Worm (Caenorhabditis elegans): Measurements from ENCODE around the gene fbxb-34.

The fbxb-34 gene

DNA sequence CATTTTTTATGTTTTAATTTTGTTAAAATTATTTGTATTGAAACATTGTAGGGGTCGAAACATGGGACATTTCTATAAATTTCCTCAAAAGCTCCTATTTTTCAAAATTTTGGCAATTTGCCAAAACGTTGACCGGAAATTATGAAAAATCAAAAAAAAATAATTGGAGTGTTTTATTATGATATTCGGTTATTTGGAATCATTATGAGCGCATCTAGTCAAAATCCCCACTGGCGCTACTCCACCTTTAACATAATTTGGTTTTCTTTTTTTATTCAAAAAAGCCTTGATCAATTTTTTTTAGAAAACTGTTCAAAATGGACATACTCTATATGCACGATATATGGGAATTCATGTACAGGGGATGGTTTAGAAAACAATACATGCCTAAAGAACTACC, 17.6 kb downstream of the fbxb-34 start, which contains the start of gene W04H10.2:
TSS of gene W04H10.2 (plus strand) at position 301 of the 400 bp plus-strand sequence.
- TF ChIP-seq lsy-2 (tag; optimal IDR thresholded peaks at IDR 0.05) (no peak), nhr-12 (tag; optimal IDR thresholded peaks at IDR 0.05) (no peak), ceh-82 (tag; optimal IDR thresholded peaks at IDR 0.05) (no peak), unc-55 (GFP tag; optimal IDR thresholded peaks at IDR 0.05) (no peak), F13H6.1 (tag; optimal IDR thresholded peaks at IDR 0.05) (no peak), sma-3 (GFP tag; optimal IDR thresholded peaks at IDR 0.05) (no peak), peb-1 (tag; optimal IDR thresholded peaks at IDR 0.05) (no peak), elt-1 (tag; optimal IDR thresholded peaks at IDR 0.05) (no peak), blmp-1 (tag; optimal IDR thresholded peaks at IDR 0.05; ENCODE audit: insufficient read depth) (no peak), C34F6.9 (tag; optimal IDR thresholded peaks at IDR 0.05) (no peak), crh-2 (tag; optimal IDR thresholded peaks at IDR 0.05) (no peak), Y55F3AM.14 (GFP tag; optimal IDR thresholded peaks at IDR 0.05) (no peak), mdl-1 (tag; optimal IDR thresholded peaks at IDR 0.05) (no peak), unc-62 (GFP tag; optimal IDR thresholded peaks at IDR 0.05) (no peak), lin-11 (tag; optimal IDR thresholded peaks at IDR 0.05) (no peak), R02D3.7 (tag; optimal IDR thresholded peaks at IDR 0.05) (no peak), ama-1 (optimal IDR thresholded peaks at IDR 0.05) (no peak), aly-2 (tag; optimal IDR thresholded peaks at IDR 0.05) (no peak)

DNA sequence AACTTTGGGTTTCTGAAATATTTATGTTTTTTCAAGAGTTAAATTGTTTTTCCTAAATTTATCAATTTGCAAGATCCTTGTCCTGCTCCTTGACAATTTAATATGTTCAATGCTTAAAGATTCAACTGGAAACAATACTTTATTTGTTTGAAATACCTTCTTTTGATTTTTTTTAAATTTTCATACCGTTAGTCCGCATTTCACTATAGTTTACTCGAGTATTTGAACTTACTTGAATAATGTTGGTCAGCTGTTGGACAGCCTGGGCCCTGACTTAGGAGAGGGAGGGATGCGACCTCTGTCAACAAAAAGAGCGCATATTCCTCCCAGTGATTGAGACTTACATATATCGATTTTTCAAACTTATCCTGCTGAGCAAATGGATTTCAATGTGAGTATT, 18.4 kb downstream of the fbxb-34 start, which contains the start of gene W04H10.5:
TSS of gene W04H10.5 (plus strand) at position 301 of the 400 bp plus-strand sequence.
- TF ChIP-seq nhr-6 (tag; optimal IDR thresholded peaks at IDR 0.05) (no peak), nhr-12 (tag; optimal IDR thresholded peaks at IDR 0.05) (no peak), alr-1 (tag; optimal IDR thresholded peaks at IDR 0.05) (no peak), crh-2 (tag; optimal IDR thresholded peaks at IDR 0.05) (no peak), snpc-4 (tag; optimal IDR thresholded peaks at IDR 0.05) (no peak), ama-1 (optimal IDR thresholded peaks at IDR 0.05) (no peak), elt-1 (tag; optimal IDR thresholded peaks at IDR 0.05) (no peak), ZK546.5 (tag; optimal IDR thresholded peaks at IDR 0.05) (no peak), Y55F3AM.14 (GFP tag; optimal IDR thresholded peaks at IDR 0.05) (no peak), nhr-25 (tag; optimal IDR thresholded peaks at IDR 0.05) (no peak), ztf-1 (GFP tag; conservative IDR thresholded peaks at IDR 0.05) (no peak), aly-2 (tag; optimal IDR thresholded peaks at IDR 0.05) (no peak), gmeb-1 (tag; optimal IDR thresholded peaks at IDR 0.05) (no peak), nhr-129 (tag; optimal IDR thresholded peaks at IDR 0.05) (no peak), mab-5 (tag; optimal IDR thresholded peaks at IDR 0.05) (no peak), nhr-23 (tag; optimal IDR thresholded peaks at IDR 0.05) (no peak), nhr-237 (tag; optimal IDR thresholded peaks at IDR 0.05) (no peak), lin-11 (tag; optimal IDR thresholded peaks at IDR 0.05) (no peak), ceh-16 (tag; optimal IDR thresholded peaks at IDR 0.05) (no peak), egl-27 (tag; optimal IDR thresholded peaks at IDR 0.05) (no peak)

- TF ChIP-seq snpc-4 (tag; optimal IDR thresholded peaks at IDR 0.05) (no peak), nhr-237 (tag; optimal IDR thresholded peaks at IDR 0.05) (no peak), ceh-16 (tag; optimal IDR thresholded peaks at IDR 0.05) (no peak), nhr-25 (tag; optimal IDR thresholded peaks at IDR 0.05) (no peak), skn-1 (tag; optimal IDR thresholded peaks at IDR 0.05) (no peak)
Measured at ce11 chrII:608341-608740, 20.7 kb downstream of the fbxb-34 start, which contains the start of gene W04H10.6. TSS of gene W04H10.6 (minus strand) at chrII:608441.

- TF ChIP-seq egl-27 (tag; optimal IDR thresholded peaks at IDR 0.05) (no peak), lin-11 (tag; optimal IDR thresholded peaks at IDR 0.05) (no peak), dmd-4 (tag; optimal IDR thresholded peaks at IDR 0.05) (no peak), nhr-23 (tag; optimal IDR thresholded peaks at IDR 0.05) (no peak), mab-5 (tag; optimal IDR thresholded peaks at IDR 0.05) (no peak), sma-9 (GFP tag; optimal IDR thresholded peaks at IDR 0.05) (no peak), sma-9 (tag; optimal IDR thresholded peaks at IDR 0.05) (no peak), ztf-1 (GFP tag; conservative IDR thresholded peaks at IDR 0.05) (no peak), nhr-77 (tag; optimal IDR thresholded peaks at IDR 0.05) (no peak), nhr-21 (tag; optimal IDR thresholded peaks at IDR 0.05) (no peak), F13H6.1 (tag; optimal IDR thresholded peaks at IDR 0.05) (no peak), elt-1 (tag; optimal IDR thresholded peaks at IDR 0.05) (no peak), gmeb-1 (tag; optimal IDR thresholded peaks at IDR 0.05) (no peak), nhr-25 (tag; optimal IDR thresholded peaks at IDR 0.05) (no peak), nhr-129 (tag; optimal IDR thresholded peaks at IDR 0.05) (no peak), zag-1 (tag; optimal IDR thresholded peaks at IDR 0.05) (no peak), ceh-82 (tag; optimal IDR thresholded peaks at IDR 0.05) (no peak), ztf-4 (tag; optimal IDR thresholded peaks at IDR 0.05) (no peak), nhr-12 (tag; optimal IDR thresholded peaks at IDR 0.05) (no peak), nhr-6 (tag; optimal IDR thresholded peaks at IDR 0.05) (no peak), lin-13 (GFP tag; optimal IDR thresholded peaks at IDR 0.05) (no peak)
Measured at ce11 chrII:608757-609156, 21.1 kb downstream of the fbxb-34 start, which contains the start of gene W04H10.1. TSS of gene W04H10.1 (plus strand) at chrII:609057.

Data from whole organism, L2 larva.